Fruit fly (Drosophila melanogaster) whole organism, adult: ENCODE data around the gene IP3K1.

ENCODE experiments used
- CG14711 ChIP-seq: fragments of 200-800 bp; sonication (Bioruptor generic); optimal IDR thresholded peaks from 2 replicates; lab custom pipeline; 2018; ENCODE audit warnings: missing biosample characterization, mild to moderate bottlenecking, missing genetic modification characterization, moderate library complexity
- CG1620 ChIP-seq: fragments of 200-800 bp; sonication (Bioruptor generic); optimal IDR thresholded peaks from 2 replicates; lab custom pipeline; 2016; ENCODE audit warnings: missing biosample characterization, missing genetic modification characterization
- Crg-1 ChIP-seq: fragments of 200-800 bp; sonication (Bioruptor generic); optimal IDR thresholded peaks from 2 replicates; lab custom pipeline; 2016; ENCODE audit warnings: missing biosample characterization, missing genetic modification characterization
- Mnt ChIP-seq: fragments of 200-800 bp; sonication (Bioruptor generic); optimal IDR thresholded peaks from 2 replicates; lab custom pipeline; 2016; ENCODE audit warnings: missing biosample characterization, mild to moderate bottlenecking, missing genetic modification characterization
- cnc ChIP-seq, 2 experiments: fragments of >200 bp; optimal IDR thresholded peaks; 2 replicates each; lab custom pipeline; 2017

- TF ChIP-seq cnc (optimal IDR thresholded peaks at IDR 0.05; lab: Kevin White, UChicago) (no peak), Mnt (GFP tag; lab: Kevin White, UChicago) (no peak), CG14711 (tag; lab: Kevin White, UChicago) (no peak), Crg-1 (GFP tag; lab: Kevin White, UChicago) (no peak), CG1620 (GFP tag; lab: Kevin White, UChicago) (no peak)
Observed at dm6 chr2L:9744634-9745033, 37.5 kb upstream of the IP3K1 start.
